Worm (Caenorhabditis elegans) whole organism, early embryonic: Measurements from ENCODE around the gene C15C7.4.

ENCODE experiments used
- B0310.2 ChIP-seq: sonication (generic microtip); optimal IDR thresholded peaks from 2 replicates; lab custom pipeline; 2016; ENCODE audit warnings: mild to moderate bottlenecking, missing genetic modification characterization, missing compliant biosample characterization
- F13C5.2 ChIP-seq: sonication (generic microtip); optimal IDR thresholded peaks from 2 replicates; lab custom pipeline; 2017; ENCODE audit warnings: mild to moderate bottlenecking, missing genetic modification characterization, inconsistent platforms, missing compliant biosample characterization
- aly-1 ChIP-seq: sonication (generic microtip); optimal IDR thresholded peaks from 2 replicates; lab custom pipeline; 2016; ENCODE audit warnings: missing genetic modification characterization, missing compliant biosample characterization
- ama-1 ChIP-seq: fragments of 150-350 bp; optimal IDR thresholded peaks from 2 replicates; lab custom pipeline; 2014
- ceh-13 ChIP-seq: fragments of 200-800 bp; sonication (Bioruptor generic); optimal IDR thresholded peaks from 2 replicates; lab custom pipeline; 2018; ENCODE audit warnings: mild to moderate bottlenecking, missing genetic modification characterization, missing compliant biosample characterization
- ceh-36 ChIP-seq: sonication (generic microtip); optimal IDR thresholded peaks from 2 replicates; lab custom pipeline; 2016; ENCODE audit warnings: missing genetic modification characterization, inconsistent platforms, missing compliant biosample characterization
- ets-7 ChIP-seq: sonication (generic microtip); optimal IDR thresholded peaks from 2 replicates; lab custom pipeline; 2016; ENCODE audit warnings: missing genotype, missing genetic modification characterization, missing compliant biosample characterization
- flt-1 ChIP-seq: fragments of 200-800 bp; sonication (Bioruptor generic); IDR thresholded peaks from 2 replicates; pipeline ENCODE4 v1.3.6; 2022; ENCODE audit warnings: missing genetic modification characterization, missing compliant biosample characterization
- hmbx-1 ChIP-seq: sonication (generic microtip); optimal IDR thresholded peaks from 2 replicates; lab custom pipeline; 2016; ENCODE audit warnings: mild to moderate bottlenecking, missing genetic modification characterization, missing compliant biosample characterization
- hmg-4 ChIP-seq: fragments of 200-800 bp; sonication (Bioruptor generic); optimal IDR thresholded peaks from 2 replicates; lab custom pipeline; 2018; ENCODE audit warnings: mild to moderate bottlenecking, missing genetic modification characterization, missing compliant biosample characterization
- hnd-1 ChIP-seq: sonication (generic microtip); optimal IDR thresholded peaks from 2 replicates; lab custom pipeline; 2016; ENCODE audit warnings: missing genetic modification characterization, missing compliant biosample characterization
- pes-1 ChIP-seq: fragments of 200-800 bp; sonication (Bioruptor generic); IDR thresholded peaks from 2 replicates; pipeline ENCODE4 v1.3.6; 2022; ENCODE audit warnings: missing genetic modification reagents, missing genetic modification characterization, missing compliant biosample characterization
- scrt-1 ChIP-seq: fragments of 200-800 bp; sonication (Bioruptor generic); IDR thresholded peaks from 2 replicates; pipeline ENCODE4 v1.3.6; 2022; ENCODE audit warnings: missing genetic modification characterization, missing compliant biosample characterization
- sea-1 ChIP-seq: fragments of 200-800 bp; sonication (Bioruptor generic); conservative IDR thresholded peaks from 2 replicates; pipeline ENCODE4 v1.3.6; 2022; ENCODE audit warnings: missing genetic modification characterization, missing compliant biosample characterization
- tbx-11 ChIP-seq: fragments of 200-800 bp; sonication (Bioruptor generic); IDR thresholded peaks from 2 replicates; pipeline ENCODE4 v1.3.6; 2022; ENCODE audit warnings: missing genetic modification characterization, missing compliant biosample characterization
- tbx-37 ChIP-seq: fragments of 200-800 bp; sonication (Bioruptor generic); conservative IDR thresholded peaks from 2 replicates; pipeline ENCODE4 v1.3.6; 2022; ENCODE audit warnings: missing genetic modification reagents, missing genetic modification characterization, missing compliant biosample characterization
- tra-4 ChIP-seq: sonication (generic microtip); optimal IDR thresholded peaks from 2 replicates; lab custom pipeline; 2017; ENCODE audit warnings: missing genetic modification characterization, missing compliant biosample characterization

The C15C7.4 gene

ce11 chrX:3184649-3185048 is 39.3 kb downstream of the C15C7.4 start:
- no peak for TF ChIP-seq aly-1 (tag; lab: Kevin White, UChicago)
- TF ChIP-seq tbx-11 (GFP tag; lab: Robert Waterston, UW), result no peak
- TF ChIP-seq ceh-36 (tag; lab: Kevin White, UChicago), result no peak
- no peak for TF ChIP-seq B0310.2 (tag; lab: Kevin White, UChicago)
- TF ChIP-seq flt-1 (GFP tag; lab: Robert Waterston, UW), result no peak
- TF ChIP-seq ets-7 (tag; lab: Kevin White, UChicago), result no peak
- TF ChIP-seq hnd-1 (tag; lab: Kevin White, UChicago), result no peak
- no peak for TF ChIP-seq F13C5.2
- no peak for TF ChIP-seq tbx-37 (GFP tag; lab: Robert Waterston, UW)
- TF ChIP-seq hmbx-1 (tag; lab: Kevin White, UChicago), result no peak
- TF ChIP-seq pes-1 (GFP tag; lab: Robert Waterston, UW), result no peak
- no peak for TF ChIP-seq ceh-13
- no peak for TF ChIP-seq scrt-1 (GFP tag; lab: Robert Waterston, UW)
- TF ChIP-seq tra-4 (tag; lab: Kevin White, UChicago), result no peak
- no peak for TF ChIP-seq hmg-4 (GFP tag; lab: Kevin White, UChicago)
- no peak for TF ChIP-seq sea-1 (GFP tag; lab: Robert Waterston, UW)
- no peak for TF ChIP-seq ama-1

- TF ChIP-seq pes-1 (GFP tag; lab: Robert Waterston, UW) (no peak), sea-1 (GFP tag; lab: Robert Waterston, UW) (no peak), ets-7 (tag; lab: Kevin White, UChicago) (no peak), ama-1 (no peak)
Observed at ce11 chrX:3190193-3190592, 44.8 kb downstream of the C15C7.4 start.

ce11 chrX:3191353-3192065 is 46.1 kb downstream of the C15C7.4 start:
- TF ChIP-seq ceh-13 (no peak), tra-4 (tag; lab: Kevin White, UChicago) (no peak), ama-1 (no peak), tbx-11 (GFP tag; lab: Robert Waterston, UW) (no peak), hmg-4 (GFP tag; lab: Kevin White, UChicago) (no peak), sea-1 (GFP tag; lab: Robert Waterston, UW) (no peak), B0310.2 (tag; lab: Kevin White, UChicago) (no peak), ceh-36 (tag; lab: Kevin White, UChicago) (no peak), pes-1 (GFP tag; lab: Robert Waterston, UW) (no peak), ets-7 (tag; lab: Kevin White, UChicago) (no peak), aly-1 (tag; lab: Kevin White, UChicago) (no peak), flt-1 (GFP tag; lab: Robert Waterston, UW) (no peak), hmbx-1 (tag; lab: Kevin White, UChicago) (no peak), scrt-1 (GFP tag; lab: Robert Waterston, UW) (no peak), F13C5.2 (no peak), tbx-37 (GFP tag; lab: Robert Waterston, UW) (no peak), hnd-1 (tag; lab: Kevin White, UChicago) (no peak)
